Worm (Caenorhabditis elegans): Measurements from ENCODE around the gene col-181.

- TF ChIP-seq ama-1 (optimal IDR thresholded peaks at IDR 0.05) (no peak), tbx-37 (GFP tag; conservative IDR thresholded peaks at IDR 0.05) (no peak), pes-1 (GFP tag; IDR thresholded peaks at IDR 0.05) (no peak), hnd-1 (tag; optimal IDR thresholded peaks at IDR 0.05) (no peak), tbx-11 (GFP tag; IDR thresholded peaks at IDR 0.05) (no peak), ets-7 (tag; optimal IDR thresholded peaks at IDR 0.05) (no peak)
These were observed 3.9 kb downstream of the col-181 start, which contains the start of the genes W03G11.2 and lgc-13 for ce11 chrX:12108517-12109216.
